Worm (Caenorhabditis elegans) whole organism, L2 larva: ENCODE measurements around the gene Y42H9AR.1.

Experiments
- C34F6.9 ChIP-seq: fragments of 150-350 bp; optimal IDR thresholded peaks from 2 replicates; lab custom pipeline; 2014; ENCODE audit warnings: missing biosample characterization, missing genetic modification characterization
- F13H6.1 ChIP-seq: sonication (generic microtip); optimal IDR thresholded peaks from 2 replicates; lab custom pipeline; 2016; ENCODE audit warnings: missing genetic modification characterization, missing compliant biosample characterization
- R02D3.7 ChIP-seq: fragments of 150-350 bp; optimal IDR thresholded peaks from 2 replicates; lab custom pipeline; 2014; ENCODE audit warnings: missing biosample characterization, missing genetic modification characterization
- Y55F3AM.14 ChIP-seq: fragments of 200-800 bp; sonication (Bioruptor generic); optimal IDR thresholded peaks from 2 replicates; lab custom pipeline; 2018; ENCODE audit warnings: mild to moderate bottlenecking, missing genetic modification characterization, missing compliant biosample characterization
- ZK546.5 ChIP-seq: sonication (generic microtip); optimal IDR thresholded peaks from 2 replicates; lab custom pipeline; 2017; ENCODE audit warnings: missing biosample characterization, missing genetic modification characterization
- alr-1 ChIP-seq: fragments of 150-350 bp; optimal IDR thresholded peaks from 2 replicates; lab custom pipeline; 2014; ENCODE audit warnings: missing biosample characterization, missing genetic modification characterization
- aly-2 ChIP-seq: fragments of 150-350 bp; optimal IDR thresholded peaks from 2 replicates; lab custom pipeline; 2014; ENCODE audit warnings: missing biosample characterization, missing genetic modification characterization
- ama-1 ChIP-seq: fragments of 150-350 bp; optimal IDR thresholded peaks from 2 replicates; lab custom pipeline; 2018; ENCODE audit warnings: inconsistent platforms
- blmp-1 ChIP-seq: sonication (generic microtip); optimal IDR thresholded peaks from 2 replicates; lab custom pipeline; 2017; ENCODE audit warnings: missing genetic modification characterization, mild to moderate bottlenecking, missing compliant biosample characterization, antibody characterized with exemption, moderate library complexity; ENCODE audit not compliant: insufficient read depth
- ceh-16 ChIP-seq: fragments of 150-350 bp; optimal IDR thresholded peaks from 2 replicates; lab custom pipeline; 2014; ENCODE audit warnings: missing biosample characterization, missing genetic modification characterization
- ceh-82 ChIP-seq: fragments of 150-350 bp; optimal IDR thresholded peaks from 2 replicates; lab custom pipeline; 2014; ENCODE audit warnings: missing biosample characterization, missing genetic modification characterization
- crh-2 ChIP-seq: sonication (generic microtip); optimal IDR thresholded peaks from 2 replicates; lab custom pipeline; 2017; ENCODE audit warnings: missing biosample characterization, missing genetic modification characterization
- dmd-4 ChIP-seq: sonication (generic microtip); optimal IDR thresholded peaks from 2 replicates; lab custom pipeline; 2017; ENCODE audit warnings: missing biosample characterization, missing genetic modification characterization
- egl-27 ChIP-seq: sonication (generic microtip); optimal IDR thresholded peaks from 3 replicates; lab custom pipeline; 2017; ENCODE audit warnings: missing biosample characterization, missing genetic modification reagents, missing genetic modification characterization
- elt-1 ChIP-seq: fragments of 150-350 bp; optimal IDR thresholded peaks from 2 replicates; lab custom pipeline; 2014; ENCODE audit warnings: missing biosample characterization, missing genetic modification characterization
- elt-3 ChIP-seq: sonication (generic microtip); optimal IDR thresholded peaks from 2 replicates; lab custom pipeline; 2017; ENCODE audit warnings: missing biosample characterization, missing genetic modification characterization
- fos-1 ChIP-seq: fragments of 150-350 bp; optimal IDR thresholded peaks from 2 replicates; lab custom pipeline; 2014; ENCODE audit warnings: missing biosample characterization, missing genetic modification characterization
- gmeb-1 ChIP-seq: fragments of 150-350 bp; optimal IDR thresholded peaks from 2 replicates; lab custom pipeline; 2014; ENCODE audit warnings: missing biosample characterization, missing genetic modification characterization
- lin-11 ChIP-seq: fragments of 150-350 bp; sonication (generic microtip); optimal IDR thresholded peaks from 2 replicates; lab custom pipeline; 2014; ENCODE audit warnings: missing biosample characterization, missing genetic modification characterization, inconsistent platforms, mixed read lengths
- lin-13 ChIP-seq: fragments of 150-350 bp; optimal IDR thresholded peaks from 2 replicates; lab custom pipeline; 2014; ENCODE audit warnings: missing biosample characterization, missing genetic modification reagents, missing genetic modification characterization
- lin-39 ChIP-seq: fragments of 150-350 bp; optimal IDR thresholded peaks from 2 replicates; lab custom pipeline; 2014; ENCODE audit warnings: missing biosample characterization, missing genetic modification reagents, missing genetic modification characterization
- lsy-2 ChIP-seq, 2 experiments: fragments of 150-350 bp in 1 of 2; sonication (generic microtip) in 1 of 2; optimal IDR thresholded peaks; 2 replicates each; lab custom pipeline; 2014 to 2017; ENCODE audit warnings: missing biosample characterization in 2 of 2, missing genetic modification characterization in 2 of 2
- mab-5 ChIP-seq: fragments of 150-350 bp; optimal IDR thresholded peaks from 2 replicates; lab custom pipeline; 2014; ENCODE audit warnings: missing biosample characterization, missing genetic modification characterization
- mdl-1 ChIP-seq, 2 experiments: fragments of 150-350 bp in 1 of 2; sonication (generic microtip) in 1 of 2; optimal IDR thresholded peaks; 2 replicates each; lab custom pipeline; 2017; ENCODE audit warnings: missing biosample characterization in 2 of 2, missing genetic modification characterization in 2 of 2
- nhr-10 ChIP-seq: sonication (generic microtip); optimal IDR thresholded peaks from 2 replicates; lab custom pipeline; 2017; ENCODE audit warnings: missing biosample characterization, missing genetic modification characterization
- nhr-11 ChIP-seq: fragments of 150-350 bp; optimal IDR thresholded peaks from 2 replicates; lab custom pipeline; 2014; ENCODE audit warnings: missing biosample characterization, missing genetic modification characterization
- nhr-12 ChIP-seq: fragments of 150-350 bp; optimal IDR thresholded peaks from 2 replicates; lab custom pipeline; 2014; ENCODE audit warnings: missing biosample characterization, missing genetic modification characterization
- nhr-129 ChIP-seq: fragments of 150-350 bp; optimal IDR thresholded peaks from 2 replicates; lab custom pipeline; 2014; ENCODE audit warnings: missing biosample characterization, missing genetic modification characterization
- nhr-21 ChIP-seq: fragments of 150-350 bp; optimal IDR thresholded peaks from 2 replicates; lab custom pipeline; 2014; ENCODE audit warnings: missing biosample characterization, missing genetic modification characterization
- nhr-23 ChIP-seq: fragments of 150-350 bp; optimal IDR thresholded peaks from 2 replicates; lab custom pipeline; 2014; ENCODE audit warnings: missing biosample characterization, missing genetic modification reagents, missing genetic modification characterization
- nhr-237 ChIP-seq: fragments of 150-350 bp; optimal IDR thresholded peaks from 2 replicates; lab custom pipeline; 2014; ENCODE audit warnings: missing biosample characterization, missing genetic modification characterization
- nhr-25 ChIP-seq: fragments of 150-350 bp; sonication (generic microtip); optimal IDR thresholded peaks from 3 replicates; lab custom pipeline; 2014; ENCODE audit warnings: missing biosample characterization, missing genetic modification characterization
- nhr-6 ChIP-seq: fragments of 150-350 bp; optimal IDR thresholded peaks from 2 replicates; lab custom pipeline; 2014; ENCODE audit warnings: missing biosample characterization, missing genetic modification characterization
- nhr-77 ChIP-seq: fragments of 150-350 bp; optimal IDR thresholded peaks from 2 replicates; lab custom pipeline; 2014; ENCODE audit warnings: missing biosample characterization, missing genetic modification characterization
- sem-4 ChIP-seq: fragments of 150-350 bp; optimal IDR thresholded peaks from 2 replicates; lab custom pipeline; 2014; ENCODE audit warnings: missing biosample characterization, missing genetic modification reagents, missing genetic modification characterization
- skn-1 ChIP-seq: sonication (generic microtip); optimal IDR thresholded peaks from 2 replicates; lab custom pipeline; 2017; ENCODE audit warnings: missing biosample characterization, missing genetic modification characterization
- sma-3 ChIP-seq: sonication (generic microtip); optimal IDR thresholded peaks from 2 replicates; lab custom pipeline; 2016; ENCODE audit warnings: missing genetic modification reagents, missing genetic modification characterization, missing compliant biosample characterization
- sma-9 ChIP-seq, 2 experiments: fragments of 150-350 bp in 1 of 2; sonication (generic microtip) in 1 of 2; optimal IDR thresholded peaks; 2 replicates each; lab custom pipeline; 2014 to 2016; ENCODE audit warnings: missing genetic modification characterization in 2 of 2, mild to moderate bottlenecking in 1 of 2, missing biosample characterization in 1 of 2, missing compliant biosample characterization in 1 of 2, missing genetic modification reagents in 1 of 2, moderate library complexity in 1 of 2
- unc-39 ChIP-seq: fragments of 150-350 bp; optimal IDR thresholded peaks from 2 replicates; lab custom pipeline; 2014; ENCODE audit warnings: missing biosample characterization, missing genetic modification characterization
- unc-55 ChIP-seq: fragments of 150-350 bp; sonication (generic microtip); optimal IDR thresholded peaks from 3 replicates; lab custom pipeline; 2014; ENCODE audit warnings: missing biosample characterization, missing genetic modification reagents, missing genetic modification characterization
- unc-62 ChIP-seq: fragments of 150-350 bp; optimal IDR thresholded peaks from 2 replicates; lab custom pipeline; 2014; ENCODE audit warnings: missing biosample characterization, missing genetic modification reagents, missing genetic modification characterization
- zag-1 ChIP-seq: fragments of 150-350 bp; optimal IDR thresholded peaks from 2 replicates; lab custom pipeline; 2014; ENCODE audit warnings: missing biosample characterization, missing genetic modification characterization
- ztf-1 ChIP-seq: fragments of 200-800 bp; sonication (Bioruptor generic); conservative IDR thresholded peaks from 2 replicates; pipeline ENCODE4 v1.3.6; 2022; ENCODE audit warnings: missing genetic modification characterization, missing compliant biosample characterization
- ztf-11 ChIP-seq: sonication (generic microtip); optimal IDR thresholded peaks from 2 replicates; lab custom pipeline; 2017; ENCODE audit warnings: missing biosample characterization, missing genetic modification characterization
- ztf-4 ChIP-seq: fragments of 150-350 bp; optimal IDR thresholded peaks from 2 replicates; lab custom pipeline; 2014; ENCODE audit warnings: missing biosample characterization, missing genetic modification characterization

Y42H9AR.1 gene

ce11 chrIV:8103196-8103595 lies 10.0 kb upstream of the Y42H9AR.1 start:
- peak; percentile 3 for TF ChIP-seq crh-2 (tag; lab: Kevin White, UChicago)
- no peak for TF ChIP-seq nhr-10 (tag; lab: Kevin White, UChicago)
- TF ChIP-seq F13H6.1 (tag; lab: Kevin White, UChicago): no peak
- peak; percentile 14 for TF ChIP-seq sma-3 (GFP tag; lab: Kevin White, UChicago)
- TF ChIP-seq sma-9 (GFP tag; optimal IDR thresholded peaks at IDR 0.05; lab: Kevin White, UChicago): peak; percentile 66
- no peak for TF ChIP-seq sma-9 (tag; optimal IDR thresholded peaks at IDR 0.05; lab: Kevin White, UChicago)
- peak; percentile 45 for TF ChIP-seq nhr-21 (tag; lab: Kevin White, UChicago)
- TF ChIP-seq nhr-25 (tag; lab: Kevin White, UChicago): peak; percentile 37

- TF ChIP-seq nhr-10 (tag; lab: Kevin White, UChicago): no peak
- no peak for TF ChIP-seq unc-39
These were observed 8.1 kb upstream of the Y42H9AR.1 start for ce11 chrIV:8105083-8105482.

DNA sequence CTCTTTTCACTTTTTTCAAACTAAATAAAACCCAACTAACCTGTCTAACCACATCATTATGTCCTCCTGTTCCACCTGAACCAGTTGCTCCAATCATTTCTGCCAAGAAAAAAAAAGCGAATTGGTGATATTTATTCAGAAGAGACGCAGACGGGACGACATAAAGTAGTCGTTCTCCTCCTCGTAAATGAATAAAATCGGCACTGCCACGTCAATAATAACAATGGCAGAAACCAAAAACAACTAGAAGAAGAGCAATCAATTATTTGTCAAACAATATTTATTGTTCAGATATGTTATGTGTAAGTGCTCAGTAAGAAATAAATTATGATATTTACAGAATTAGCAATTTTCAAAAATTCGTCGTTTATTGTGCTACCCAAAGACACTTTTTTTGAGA lies 5.7 kb upstream of the Y42H9AR.1 start, which contains the start of gene rabs-5:
rabs-5 (minus strand) TSS at position 101 of the 400 bp plus-strand sequence.
- TF ChIP-seq aly-2 (tag; lab: Kevin White, UChicago): no peak
- no peak for TF ChIP-seq crh-2 (tag; lab: Kevin White, UChicago)
- TF ChIP-seq dmd-4 (tag; lab: Kevin White, UChicago): no peak
- TF ChIP-seq lin-13 (GFP tag; lab: Kevin White, UChicago): no peak
- no peak for TF ChIP-seq F13H6.1 (tag; lab: Kevin White, UChicago)
- no peak for TF ChIP-seq skn-1 (tag; lab: Kevin White, UChicago)
- TF ChIP-seq ama-1 (lab: Kevin White, UChicago): peak; percentile 4
- no peak for TF ChIP-seq blmp-1
- peak; percentile 57 for TF ChIP-seq sem-4

DNA sequence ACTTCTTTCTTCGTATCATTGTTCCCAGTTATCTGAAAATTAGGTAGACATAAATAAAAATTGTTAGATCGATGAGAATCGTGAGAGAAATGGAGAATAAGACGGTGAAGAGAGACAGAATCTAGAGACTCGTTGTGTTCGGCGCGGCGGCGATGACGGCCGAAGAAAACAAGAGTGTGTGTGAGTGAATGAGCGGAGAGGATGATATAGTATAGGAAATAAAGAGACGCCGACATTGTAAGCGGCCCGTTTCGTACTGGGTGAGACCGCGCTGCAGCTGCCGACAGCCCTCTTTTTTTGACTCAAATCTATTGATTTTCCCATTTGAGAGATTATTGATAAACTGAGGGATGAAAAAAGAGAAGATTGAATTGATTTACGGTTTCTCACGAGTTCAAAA lies 1.0 kb upstream of the Y42H9AR.1 start, which contains the start of gene Y42H9AR.4:
Y42H9AR.4 (minus strand) TSS at position 32 of the 400 bp plus-strand sequence.
- TF ChIP-seq egl-27 (tag; lab: Kevin White, UChicago) (no peak), lin-13 (GFP tag; lab: Kevin White, UChicago) (no peak), alr-1 (tag; lab: Kevin White, UChicago) (no peak), nhr-237 (tag; lab: Kevin White, UChicago) (no peak), ceh-16 (no peak), nhr-25 (tag; lab: Kevin White, UChicago) (no peak), unc-39 (no peak), ama-1 (lab: Kevin White, UChicago) (no peak), aly-2 (tag; lab: Kevin White, UChicago) (no peak), lin-39 (no peak), F13H6.1 (tag; lab: Kevin White, UChicago) (peak; percentile 45), lsy-2 (tag; optimal IDR thresholded peaks at IDR 0.05; lab: Kevin White, UChicago) (peak in 1 of 2 experiments; percentile 10), unc-55 (GFP tag; lab: Kevin White, UChicago) (peak; percentile 44), lin-11 (no peak), blmp-1 (no peak), sma-9 (GFP tag; optimal IDR thresholded peaks at IDR 0.05; lab: Kevin White, UChicago) (peak; percentile 47), sma-9 (tag; optimal IDR thresholded peaks at IDR 0.05; lab: Kevin White, UChicago) (no peak), crh-2 (tag; lab: Kevin White, UChicago) (no peak), nhr-129 (peak; percentile 37), ceh-82 (tag; lab: Kevin White, UChicago) (no peak), nhr-11 (tag; lab: Kevin White, UChicago) (no peak), zag-1 (tag; lab: Kevin White, UChicago) (no peak), sem-4 (peak; percentile 16), nhr-23 (tag; lab: Kevin White, UChicago) (no peak), skn-1 (tag; lab: Kevin White, UChicago) (no peak), dmd-4 (tag; lab: Kevin White, UChicago) (no peak), elt-1 (tag; lab: Kevin White, UChicago) (no peak), C34F6.9 (tag; lab: Kevin White, UChicago) (peak; percentile 39), nhr-12 (tag; lab: Kevin White, UChicago) (no peak), mab-5 (no peak), sma-3 (GFP tag; lab: Kevin White, UChicago) (no peak), ZK546.5 (tag; lab: Kevin White, UChicago) (no peak), gmeb-1 (tag; lab: Kevin White, UChicago) (no peak), elt-3 (no peak), Y55F3AM.14 (GFP tag; lab: Kevin White, UChicago) (no peak), ztf-1 (GFP tag; lab: Robert Waterston, UW) (no peak), nhr-10 (tag; lab: Kevin White, UChicago) (no peak), nhr-6 (tag; lab: Kevin White, UChicago) (no peak), mdl-1 (tag; optimal IDR thresholded peaks at IDR 0.05; lab: Kevin White, UChicago) (no peak), R02D3.7 (tag; lab: Kevin White, UChicago) (no peak), fos-1 (tag; lab: Kevin White, UChicago) (peak; percentile 49), unc-62 (GFP tag; lab: Kevin White, UChicago) (no peak), ztf-4 (tag; lab: Kevin White, UChicago) (peak; percentile 27), ztf-11 (tag; lab: Kevin White, UChicago) (no peak), nhr-77 (tag; lab: Kevin White, UChicago) (no peak), nhr-21 (tag; lab: Kevin White, UChicago) (no peak)
